Worm (Caenorhabditis elegans) whole organism, L4/young adult: ENCODE results near the gene dyf-3.
"Not testable (repeated sequence)": the region's sequence is repeated elsewhere in the genome, so short reads cannot be mapped to it uniquely, and the experiment has no call there.

Source experiments
- W03F9.2 ChIP-seq: fragments of 150-350 bp; optimal IDR thresholded peaks from 2 replicates; lab custom pipeline; 2014; ENCODE audit warnings: missing biosample characterization, missing genetic modification characterization
- dao-5 ChIP-seq: sonication (generic microtip); optimal IDR thresholded peaks from 2 replicates; lab custom pipeline; 2016; ENCODE audit warnings: missing genotype, missing genetic modification characterization, moderate library complexity, missing compliant biosample characterization
- him-1 ChIP-seq: sonication (generic microtip); optimal IDR thresholded peaks from 2 replicates; lab custom pipeline; 2016; ENCODE audit warnings: missing genotype, missing genetic modification reagents, missing genetic modification characterization, missing compliant biosample characterization

Gene dyf-3

ce11 chrIV:3399015-3399722 lies at the start of gene dyf-3, which contains the start of gene pdhb-1:
TSS of gene dyf-3 (minus strand) at chrIV:3399231.
TSS of gene pdhb-1 (plus strand) at chrIV:3399672.
- TF ChIP-seq W03F9.2 (no peak), him-1 (no peak), dao-5 (tag; lab: Kevin White, UChicago) (no peak)

ce11 chrIV:3447350-3447749 lies 48.3 kb upstream of the dyf-3 start:
- TF ChIP-seq dao-5 (tag; lab: Kevin White, UChicago) (no peak), W03F9.2 (no peak), him-1 (no peak)

- TF ChIP-seq dao-5 (tag; lab: Kevin White, UChicago) = no peak
- TF ChIP-seq him-1 = no peak
- TF ChIP-seq W03F9.2 = no peak
Measured at ce11 chrIV:3444614-3445013, 45.6 kb upstream of the dyf-3 start, which contains the start of gene F58E2.5. TSS of gene F58E2.5 (plus strand) at chrIV:3444914.

ce11 chrIV:3444101-3444500 lies 45.1 kb upstream of the dyf-3 start, which contains the start of gene F09D12.2:
TSS of gene F09D12.2 (minus strand) at chrIV:3444201.
- TF ChIP-seq W03F9.2 = no peak
- TF ChIP-seq dao-5 (tag; lab: Kevin White, UChicago) = no peak
- TF ChIP-seq him-1 = no peak

ce11 chrIV:3442513-3442912 lies 43.5 kb upstream of the dyf-3 start:
- TF ChIP-seq him-1 = no peak

ce11 chrIV:3440848-3441247 lies 41.8 kb upstream of the dyf-3 start, which contains the start of gene grd-10:
TSS of gene grd-10 (plus strand) at chrIV:3441055.
- TF ChIP-seq dao-5 (tag; lab: Kevin White, UChicago) (no peak), him-1 (no peak), W03F9.2 (no peak)

ce11 chrIV:3439354-3439753 lies 40.3 kb upstream of the dyf-3 start, which contains the start of gene grd-3:
TSS of gene grd-3 (plus strand) at chrIV:3439655.
- no peak for TF ChIP-seq W03F9.2
- TF ChIP-seq dao-5 (tag; lab: Kevin White, UChicago) = no peak
- no peak for TF ChIP-seq him-1

- TF ChIP-seq dao-5 (tag; lab: Kevin White, UChicago) = no peak
- no peak for TF ChIP-seq him-1
- no peak for TF ChIP-seq W03F9.2
Measured at ce11 chrIV:3438022-3438421, 39.0 kb upstream of the dyf-3 start, which contains the start of gene grd-13. TSS of gene grd-13 (plus strand) at chrIV:3438312.

ce11 chrIV:3436021-3436420 lies 37.0 kb upstream of the dyf-3 start, which contains the start of gene srz-32:
TSS of gene srz-32 (plus strand) at chrIV:3436321.
- TF ChIP-seq him-1 (no peak), W03F9.2 (no peak), dao-5 (tag; lab: Kevin White, UChicago) (no peak)

ce11 chrIV:3433387-3433786 lies 34.4 kb upstream of the dyf-3 start, which contains the start of gene C04C3.7:
TSS of gene C04C3.7 (minus strand) at chrIV:3433487.
- TF ChIP-seq W03F9.2; dao-5 (tag; lab: Kevin White, UChicago); him-1: not testable (repeated sequence)

- no peak for TF ChIP-seq W03F9.2
- TF ChIP-seq dao-5 (tag; lab: Kevin White, UChicago) = no peak
- no peak for TF ChIP-seq him-1
Measured at ce11 chrIV:3428434-3428950, 29.5 kb upstream of the dyf-3 start, which contains the start of the genes C04C3.9 and srz-60. TSS of gene C04C3.9 (minus strand) at chrIV:3428534. TSS of gene srz-60 (plus strand) at chrIV:3428900.

ce11 chrIV:3422516-3422915 lies 23.5 kb upstream of the dyf-3 start, which contains the start of gene C04C3.6:
TSS of gene C04C3.6 (minus strand) at chrIV:3422616.
- TF ChIP-seq W03F9.2 (no peak), him-1 (no peak)

ce11 chrIV:3418741-3419140 lies 19.7 kb upstream of the dyf-3 start:
- no peak for TF ChIP-seq W03F9.2
- no peak for TF ChIP-seq him-1
- no peak for TF ChIP-seq dao-5 (tag; lab: Kevin White, UChicago)

ce11 chrIV:3415383-3415782 lies 16.4 kb upstream of the dyf-3 start, which contains the start of gene lgc-9:
TSS of gene lgc-9 (plus strand) at chrIV:3415683.
- TF ChIP-seq W03F9.2 = no peak
- no peak for TF ChIP-seq him-1
- no peak for TF ChIP-seq dao-5 (tag; lab: Kevin White, UChicago)

- TF ChIP-seq W03F9.2 (no peak), dao-5 (tag; lab: Kevin White, UChicago) (no peak), him-1 (no peak)
Measured at ce11 chrIV:3400941-3401340, 1.9 kb upstream of the dyf-3 start.
